Fruit fly (Drosophila melanogaster): ENCODE results near the gene hid.
A peak's percentile ranks its signal among the peaks of the same experiment; 100 is the strongest.

The hid gene

dm6 chr3L:18154140-18154539 is 31.3 kb downstream of the hid start (continued):
- TF ChIP-seq ato (GFP tag; IDR thresholded peaks at IDR 0.05; ENCODE audit: partially characterized antibody) (peak; percentile 44; the same call in 1 of the 2 replicates), Usf (GFP tag; optimal IDR thresholded peaks at IDR 0.05) (no peak), Dll (GFP tag; IDR thresholded peaks at IDR 0.05; ENCODE audit: partially characterized antibody) (no peak), Kr (GFP tag; optimal IDR thresholded peaks at IDR 0.05) (no peak), CG3281 (GFP tag; optimal IDR thresholded peaks at IDR 0.05) (no peak), CG1024 (GFP tag; IDR thresholded peaks at IDR 0.05) (no peak), vvl (GFP tag; IDR thresholded peaks at IDR 0.05) (peak; percentile 48), pnt (GFP tag; optimal IDR thresholded peaks at IDR 0.05) (no peak), crol (GFP tag; IDR thresholded peaks at IDR 0.05) (no peak), Dad (GFP tag; optimal IDR thresholded peaks at IDR 0.05) (no peak), Hr51 (GFP tag; optimal IDR thresholded peaks at IDR 0.05) (no peak), CG9609 (GFP tag; optimal IDR thresholded peaks at IDR 0.05) (no peak), CG16813 (GFP tag; IDR thresholded peaks at IDR 0.05; ENCODE audit: partially characterized antibody) (no peak), dimm (GFP tag; IDR thresholded peaks at IDR 0.05) (no peak), Awh (GFP tag; IDR thresholded peaks at IDR 0.05) (no peak), CG7357 (GFP tag; IDR thresholded peaks at IDR 0.05) (no peak), Vsx1 (GFP tag; optimal IDR thresholded peaks at IDR 0.05) (no peak), shn (GFP tag; optimal IDR thresholded peaks at IDR 0.05) (no peak), CG10274 (GFP tag; optimal IDR thresholded peaks at IDR 0.05) (no peak), sug (tag; optimal IDR thresholded peaks at IDR 0.05) (no peak), ken (GFP tag; IDR thresholded peaks at IDR 0.05) (0 out of 3 replicates have a peak, but pooled peaks have one; percentile 30), CG1832 (GFP tag; optimal IDR thresholded peaks at IDR 0.05) (no peak), oc (tag; optimal IDR thresholded peaks at IDR 0.05) (no peak), ttk (GFP tag; IDR thresholded peaks at IDR 0.05) (no peak), sc (optimal IDR thresholded peaks at IDR 0.05) (no peak), sc (GFP tag; optimal IDR thresholded peaks at IDR 0.05) (no peak), CG2875 (GFP tag; optimal IDR thresholded peaks at IDR 0.05) (no peak), CG15696 (tag; optimal IDR thresholded peaks at IDR 0.05) (no peak), CG6791 (GFP tag; IDR thresholded peaks at IDR 0.05; ENCODE audit: partially characterized antibody) (peak; percentile 69; the same call in 2 of the 3 replicates), pho (GFP tag; optimal IDR thresholded peaks at IDR 0.05) (no peak), CG7963 (GFP tag; IDR thresholded peaks at IDR 0.05; ENCODE audit: partially characterized antibody) (no peak)

- TF ChIP-seq CG1832 (GFP tag; optimal IDR thresholded peaks at IDR 0.05), result no peak
- TF ChIP-seq zen (tag; optimal IDR thresholded peaks at IDR 0.05), result peak; percentile 69
- peak; percentile 94 for TF ChIP-seq CG11695 (GFP tag; IDR thresholded peaks at IDR 0.05)
- TF ChIP-seq Hr51 (GFP tag; optimal IDR thresholded peaks at IDR 0.05), result peak; percentile 39 to 99
- TF ChIP-seq gem (tag; optimal IDR thresholded peaks at IDR 0.05), result peak; percentile 97
- TF ChIP-seq Adf1 (GFP tag; IDR thresholded peaks at IDR 0.05), result peak; percentile 56
- TF ChIP-seq NfI (GFP tag; optimal IDR thresholded peaks at IDR 0.05), result peak; percentile 86
- peak; percentile 82 for TF ChIP-seq CG43689 (GFP tag; IDR thresholded peaks at IDR 0.05)
- peak; percentile 84 for TF ChIP-seq Aef1 (GFP tag; IDR thresholded peaks at IDR 0.05)
- peak; percentile 90 for TF ChIP-seq Hr3 (GFP tag; optimal IDR thresholded peaks at IDR 0.05)
- peak; percentile 90 for TF ChIP-seq CG32767 (GFP tag; IDR thresholded peaks at IDR 0.05)
- TF ChIP-seq CG10147 (GFP tag; optimal IDR thresholded peaks at IDR 0.05), result peak; percentile 93
- TF ChIP-seq chm (GFP tag; IDR thresholded peaks at IDR 0.05), result no peak
- TF ChIP-seq CG13624 (GFP tag; optimal IDR thresholded peaks at IDR 0.05), result peak; percentile 22
- TF ChIP-seq pum (GFP tag; optimal IDR thresholded peaks at IDR 0.05), result no peak
- no peak for TF ChIP-seq cad (GFP tag; optimal IDR thresholded peaks at IDR 0.05)
- TF ChIP-seq CG8281 (tag; optimal IDR thresholded peaks at IDR 0.05), result peak; percentile 83
- peak; percentile 92 for TF ChIP-seq CG12391 (tag; optimal IDR thresholded peaks at IDR 0.05)
- TF ChIP-seq kay (GFP tag; optimal IDR thresholded peaks at IDR 0.05), result peak; percentile 77
- TF ChIP-seq CG14050 (GFP tag; IDR thresholded peaks at IDR 0.05), result peak; percentile 87
- peak; percentile 43; the same call in 1 of the 2 replicates for TF ChIP-seq toy (GFP tag; IDR thresholded peaks at IDR 0.05)
- TF ChIP-seq tgo (GFP tag; IDR thresholded peaks at IDR 0.05), result peak; percentile 92
- TF ChIP-seq CG2116 (GFP tag; optimal IDR thresholded peaks at IDR 0.05), result peak; percentile 64
These were observed 36.9 kb downstream of the hid start, which contains the start of gene CG7330 for dm6 chr3L:18148418-18148973. Gene CG7330, plus strand, starts transcription at chr3L:18148923.

Data from whole organism, embryonic.